Worm (Caenorhabditis elegans) whole organism, L2 larva: ENCODE data around the gene eps-8.

Experiments
- C34F6.9 ChIP-seq: fragments of 150-350 bp; optimal IDR thresholded peaks from 2 replicates; lab custom pipeline; 2014; ENCODE audit warnings: missing biosample characterization, missing genetic modification characterization
- F13H6.1 ChIP-seq: sonication (generic microtip); optimal IDR thresholded peaks from 2 replicates; lab custom pipeline; 2016; ENCODE audit warnings: missing genetic modification characterization, missing compliant biosample characterization
- R02D3.7 ChIP-seq: fragments of 150-350 bp; optimal IDR thresholded peaks from 2 replicates; lab custom pipeline; 2014; ENCODE audit warnings: missing biosample characterization, missing genetic modification characterization
- Y55F3AM.14 ChIP-seq: fragments of 200-800 bp; sonication (Bioruptor generic); optimal IDR thresholded peaks from 2 replicates; lab custom pipeline; 2018; ENCODE audit warnings: mild to moderate bottlenecking, missing genetic modification characterization, missing compliant biosample characterization
- ZK546.5 ChIP-seq: sonication (generic microtip); optimal IDR thresholded peaks from 2 replicates; lab custom pipeline; 2017; ENCODE audit warnings: missing biosample characterization, missing genetic modification characterization
- alr-1 ChIP-seq: fragments of 150-350 bp; optimal IDR thresholded peaks from 2 replicates; lab custom pipeline; 2014; ENCODE audit warnings: missing biosample characterization, missing genetic modification characterization
- aly-2 ChIP-seq: fragments of 150-350 bp; optimal IDR thresholded peaks from 2 replicates; lab custom pipeline; 2014; ENCODE audit warnings: missing biosample characterization, missing genetic modification characterization
- ama-1 ChIP-seq: fragments of 150-350 bp; optimal IDR thresholded peaks from 2 replicates; lab custom pipeline; 2018; ENCODE audit warnings: inconsistent platforms
- blmp-1 ChIP-seq: sonication (generic microtip); optimal IDR thresholded peaks from 2 replicates; lab custom pipeline; 2017; ENCODE audit warnings: missing genetic modification characterization, mild to moderate bottlenecking, missing compliant biosample characterization, antibody characterized with exemption, moderate library complexity; ENCODE audit not compliant: insufficient read depth
- ceh-16 ChIP-seq: fragments of 150-350 bp; optimal IDR thresholded peaks from 2 replicates; lab custom pipeline; 2014; ENCODE audit warnings: missing biosample characterization, missing genetic modification characterization
- ceh-82 ChIP-seq: fragments of 150-350 bp; optimal IDR thresholded peaks from 2 replicates; lab custom pipeline; 2014; ENCODE audit warnings: missing biosample characterization, missing genetic modification characterization
- crh-2 ChIP-seq: sonication (generic microtip); optimal IDR thresholded peaks from 2 replicates; lab custom pipeline; 2017; ENCODE audit warnings: missing biosample characterization, missing genetic modification characterization
- dmd-4 ChIP-seq: sonication (generic microtip); optimal IDR thresholded peaks from 2 replicates; lab custom pipeline; 2017; ENCODE audit warnings: missing biosample characterization, missing genetic modification characterization
- egl-27 ChIP-seq: sonication (generic microtip); optimal IDR thresholded peaks from 3 replicates; lab custom pipeline; 2017; ENCODE audit warnings: missing biosample characterization, missing genetic modification reagents, missing genetic modification characterization
- elt-1 ChIP-seq: fragments of 150-350 bp; optimal IDR thresholded peaks from 2 replicates; lab custom pipeline; 2014; ENCODE audit warnings: missing biosample characterization, missing genetic modification characterization
- elt-3 ChIP-seq: sonication (generic microtip); optimal IDR thresholded peaks from 2 replicates; lab custom pipeline; 2017; ENCODE audit warnings: missing biosample characterization, missing genetic modification characterization
- fos-1 ChIP-seq: fragments of 150-350 bp; optimal IDR thresholded peaks from 2 replicates; lab custom pipeline; 2014; ENCODE audit warnings: missing biosample characterization, missing genetic modification characterization
- gmeb-1 ChIP-seq: fragments of 150-350 bp; optimal IDR thresholded peaks from 2 replicates; lab custom pipeline; 2014; ENCODE audit warnings: missing biosample characterization, missing genetic modification characterization
- lin-11 ChIP-seq: fragments of 150-350 bp; sonication (generic microtip); optimal IDR thresholded peaks from 2 replicates; lab custom pipeline; 2014; ENCODE audit warnings: missing biosample characterization, missing genetic modification characterization, inconsistent platforms, mixed read lengths
- lin-13 ChIP-seq: fragments of 150-350 bp; optimal IDR thresholded peaks from 2 replicates; lab custom pipeline; 2014; ENCODE audit warnings: missing biosample characterization, missing genetic modification reagents, missing genetic modification characterization
- lin-39 ChIP-seq: fragments of 150-350 bp; optimal IDR thresholded peaks from 2 replicates; lab custom pipeline; 2014; ENCODE audit warnings: missing biosample characterization, missing genetic modification reagents, missing genetic modification characterization
- lsy-2 ChIP-seq, 2 experiments: fragments of 150-350 bp in 1 of 2; sonication (generic microtip) in 1 of 2; optimal IDR thresholded peaks; 2 replicates each; lab custom pipeline; 2014 to 2017; ENCODE audit warnings: missing biosample characterization in 2 of 2, missing genetic modification characterization in 2 of 2
- mdl-1 ChIP-seq, 2 experiments: fragments of 150-350 bp in 1 of 2; sonication (generic microtip) in 1 of 2; optimal IDR thresholded peaks; 2 replicates each; lab custom pipeline; 2017; ENCODE audit warnings: missing biosample characterization in 2 of 2, missing genetic modification characterization in 2 of 2
- nhr-10 ChIP-seq: sonication (generic microtip); optimal IDR thresholded peaks from 2 replicates; lab custom pipeline; 2017; ENCODE audit warnings: missing biosample characterization, missing genetic modification characterization
- nhr-11 ChIP-seq: fragments of 150-350 bp; optimal IDR thresholded peaks from 2 replicates; lab custom pipeline; 2014; ENCODE audit warnings: missing biosample characterization, missing genetic modification characterization
- nhr-129 ChIP-seq: fragments of 150-350 bp; optimal IDR thresholded peaks from 2 replicates; lab custom pipeline; 2014; ENCODE audit warnings: missing biosample characterization, missing genetic modification characterization
- nhr-21 ChIP-seq: fragments of 150-350 bp; optimal IDR thresholded peaks from 2 replicates; lab custom pipeline; 2014; ENCODE audit warnings: missing biosample characterization, missing genetic modification characterization
- nhr-23 ChIP-seq: fragments of 150-350 bp; optimal IDR thresholded peaks from 2 replicates; lab custom pipeline; 2014; ENCODE audit warnings: missing biosample characterization, missing genetic modification reagents, missing genetic modification characterization
- nhr-237 ChIP-seq: fragments of 150-350 bp; optimal IDR thresholded peaks from 2 replicates; lab custom pipeline; 2014; ENCODE audit warnings: missing biosample characterization, missing genetic modification characterization
- nhr-25 ChIP-seq: fragments of 150-350 bp; sonication (generic microtip); optimal IDR thresholded peaks from 3 replicates; lab custom pipeline; 2014; ENCODE audit warnings: missing biosample characterization, missing genetic modification characterization
- nhr-77 ChIP-seq: fragments of 150-350 bp; optimal IDR thresholded peaks from 2 replicates; lab custom pipeline; 2014; ENCODE audit warnings: missing biosample characterization, missing genetic modification characterization
- sem-4 ChIP-seq: fragments of 150-350 bp; optimal IDR thresholded peaks from 2 replicates; lab custom pipeline; 2014; ENCODE audit warnings: missing biosample characterization, missing genetic modification reagents, missing genetic modification characterization
- skn-1 ChIP-seq: sonication (generic microtip); optimal IDR thresholded peaks from 2 replicates; lab custom pipeline; 2017; ENCODE audit warnings: missing biosample characterization, missing genetic modification characterization
- sma-3 ChIP-seq: sonication (generic microtip); optimal IDR thresholded peaks from 2 replicates; lab custom pipeline; 2016; ENCODE audit warnings: missing genetic modification reagents, missing genetic modification characterization, missing compliant biosample characterization
- sma-9 ChIP-seq, 2 experiments: fragments of 150-350 bp in 1 of 2; sonication (generic microtip) in 1 of 2; optimal IDR thresholded peaks; 2 replicates each; lab custom pipeline; 2014 to 2016; ENCODE audit warnings: missing genetic modification characterization in 2 of 2, mild to moderate bottlenecking in 1 of 2, missing biosample characterization in 1 of 2, missing compliant biosample characterization in 1 of 2, missing genetic modification reagents in 1 of 2, moderate library complexity in 1 of 2
- snpc-4 ChIP-seq: fragments of 150-350 bp; optimal IDR thresholded peaks from 2 replicates; lab custom pipeline; 2014; ENCODE audit warnings: missing biosample characterization, missing genetic modification characterization
- unc-39 ChIP-seq: fragments of 150-350 bp; optimal IDR thresholded peaks from 2 replicates; lab custom pipeline; 2014; ENCODE audit warnings: missing biosample characterization, missing genetic modification characterization
- unc-55 ChIP-seq: fragments of 150-350 bp; sonication (generic microtip); optimal IDR thresholded peaks from 3 replicates; lab custom pipeline; 2014; ENCODE audit warnings: missing biosample characterization, missing genetic modification reagents, missing genetic modification characterization
- unc-62 ChIP-seq: fragments of 150-350 bp; optimal IDR thresholded peaks from 2 replicates; lab custom pipeline; 2014; ENCODE audit warnings: missing biosample characterization, missing genetic modification reagents, missing genetic modification characterization
- zag-1 ChIP-seq: fragments of 150-350 bp; optimal IDR thresholded peaks from 2 replicates; lab custom pipeline; 2014; ENCODE audit warnings: missing biosample characterization, missing genetic modification characterization
- ztf-1 ChIP-seq: fragments of 200-800 bp; sonication (Bioruptor generic); conservative IDR thresholded peaks from 2 replicates; pipeline ENCODE4 v1.3.6; 2022; ENCODE audit warnings: missing genetic modification characterization, missing compliant biosample characterization
- ztf-11 ChIP-seq: sonication (generic microtip); optimal IDR thresholded peaks from 2 replicates; lab custom pipeline; 2017; ENCODE audit warnings: missing biosample characterization, missing genetic modification characterization
- ztf-4 ChIP-seq: fragments of 150-350 bp; optimal IDR thresholded peaks from 2 replicates; lab custom pipeline; 2014; ENCODE audit warnings: missing biosample characterization, missing genetic modification characterization

Gene eps-8

ce11 chrIV:14872320-14872719 is 7.0 kb upstream of the eps-8 start:
- no peak for TF ChIP-seq ceh-82 (tag; lab: Kevin White, UChicago)
- TF ChIP-seq sma-3 (GFP tag; lab: Kevin White, UChicago), result peak; percentile 87
- no peak for TF ChIP-seq Y55F3AM.14 (GFP tag; lab: Kevin White, UChicago)
- no peak for TF ChIP-seq skn-1
- peak; percentile 2 for TF ChIP-seq lin-13
- peak; percentile 8 for TF ChIP-seq gmeb-1 (tag; lab: Kevin White, UChicago)
- TF ChIP-seq nhr-129 (tag; lab: Kevin White, UChicago), result peak; percentile 90
- peak; percentile 30 for TF ChIP-seq C34F6.9 (tag; lab: Kevin White, UChicago)
- TF ChIP-seq sma-9 (GFP tag; optimal IDR thresholded peaks at IDR 0.05; lab: Kevin White, UChicago), result peak; percentile 70
- no peak for TF ChIP-seq sma-9 (tag; optimal IDR thresholded peaks at IDR 0.05; lab: Kevin White, UChicago)
- TF ChIP-seq ztf-1 (GFP tag; lab: Robert Waterston, UW), result no peak
- no peak for TF ChIP-seq snpc-4 (tag; lab: Kevin White, UChicago)
- no peak for TF ChIP-seq nhr-237 (tag; lab: Kevin White, UChicago)
- TF ChIP-seq egl-27, result peak; percentile 64
- no peak for TF ChIP-seq nhr-11 (tag; lab: Kevin White, UChicago)
- TF ChIP-seq elt-1 (tag; lab: Kevin White, UChicago), result no peak
- TF ChIP-seq unc-39, result no peak
- TF ChIP-seq zag-1 (tag; lab: Kevin White, UChicago), result no peak
- no peak for TF ChIP-seq nhr-10 (tag; lab: Kevin White, UChicago)
- TF ChIP-seq lin-11 (tag; lab: Kevin White, UChicago), result no peak
- no peak for TF ChIP-seq sem-4 (tag; lab: Kevin White, UChicago)
- TF ChIP-seq R02D3.7 (tag; lab: Kevin White, UChicago), result no peak
- TF ChIP-seq ceh-16, result peak; percentile 10
- TF ChIP-seq lsy-2 (tag; optimal IDR thresholded peaks at IDR 0.05; lab: Kevin White, UChicago), result peak in 1 of 2 experiments; percentile 36
- TF ChIP-seq nhr-23 (tag; lab: Kevin White, UChicago), result no peak
- TF ChIP-seq ztf-4 (tag; lab: Kevin White, UChicago), result no peak
- TF ChIP-seq ama-1, result no peak
- peak; percentile 64 for TF ChIP-seq fos-1 (tag; lab: Kevin White, UChicago)
- TF ChIP-seq nhr-25, result peak; percentile 64
- no peak for TF ChIP-seq dmd-4 (tag; lab: Kevin White, UChicago)
- TF ChIP-seq unc-62, result no peak
- TF ChIP-seq F13H6.1 (tag; lab: Kevin White, UChicago), result peak; percentile 89
- no peak for TF ChIP-seq mdl-1 (tag; optimal IDR thresholded peaks at IDR 0.05; lab: Kevin White, UChicago)
- no peak for TF ChIP-seq unc-55 (GFP tag; lab: Kevin White, UChicago)
- no peak for TF ChIP-seq aly-2 (tag; lab: Kevin White, UChicago)
- no peak for TF ChIP-seq ztf-11 (tag; lab: Kevin White, UChicago)
- TF ChIP-seq elt-3 (tag; lab: Kevin White, UChicago), result no peak
- TF ChIP-seq alr-1 (tag; lab: Kevin White, UChicago), result no peak
- peak; percentile 19 for TF ChIP-seq crh-2 (tag; lab: Kevin White, UChicago)
- peak; percentile 4 for TF ChIP-seq blmp-1 (tag; lab: Kevin White, UChicago)
- peak; percentile 77 for TF ChIP-seq nhr-21
- TF ChIP-seq nhr-77 (tag; lab: Kevin White, UChicago), result no peak
- no peak for TF ChIP-seq ZK546.5 (tag; lab: Kevin White, UChicago)

ce11 chrIV:14874926-14875570 is 4.2 kb upstream of the eps-8 start:
- TF ChIP-seq nhr-25 (peak; percentile 3), egl-27 (peak; percentile 44), blmp-1 (tag; lab: Kevin White, UChicago) (no peak), sma-9 (GFP tag; optimal IDR thresholded peaks at IDR 0.05; lab: Kevin White, UChicago) (peak; percentile 68), sma-9 (tag; optimal IDR thresholded peaks at IDR 0.05; lab: Kevin White, UChicago) (no peak), aly-2 (tag; lab: Kevin White, UChicago) (no peak), nhr-23 (tag; lab: Kevin White, UChicago) (no peak), lsy-2 (tag; optimal IDR thresholded peaks at IDR 0.05; lab: Kevin White, UChicago) (no peak), elt-1 (tag; lab: Kevin White, UChicago) (no peak), sma-3 (GFP tag; lab: Kevin White, UChicago) (peak; percentile 60), lin-39 (tag; lab: Kevin White, UChicago) (no peak), nhr-10 (tag; lab: Kevin White, UChicago) (no peak), nhr-21 (no peak), F13H6.1 (tag; lab: Kevin White, UChicago) (peak; percentile 91), R02D3.7 (tag; lab: Kevin White, UChicago) (no peak), ceh-82 (tag; lab: Kevin White, UChicago) (no peak), crh-2 (tag; lab: Kevin White, UChicago) (peak; percentile 59), ceh-16 (no peak), nhr-77 (tag; lab: Kevin White, UChicago) (no peak), gmeb-1 (tag; lab: Kevin White, UChicago) (peak; percentile 49), ztf-1 (GFP tag; lab: Robert Waterston, UW) (no peak), zag-1 (tag; lab: Kevin White, UChicago) (no peak), dmd-4 (tag; lab: Kevin White, UChicago) (no peak), nhr-129 (tag; lab: Kevin White, UChicago) (peak; percentile 96), fos-1 (tag; lab: Kevin White, UChicago) (peak; percentile 76), lin-11 (tag; lab: Kevin White, UChicago) (no peak)
